Worm (Caenorhabditis elegans) whole organism, L2 larva: ENCODE measurements around the gene Y48B6A.1.

ENCODE experiments used
- ama-1 ChIP-seq: fragments of 150-350 bp; optimal IDR thresholded peaks from 2 replicates; lab custom pipeline; 2018; ENCODE audit warnings: inconsistent platforms
- blmp-1 ChIP-seq: sonication (generic microtip); optimal IDR thresholded peaks from 2 replicates; lab custom pipeline; 2017; ENCODE audit warnings: missing genetic modification characterization, mild to moderate bottlenecking, missing compliant biosample characterization, antibody characterized with exemption, moderate library complexity; ENCODE audit not compliant: insufficient read depth
- lin-39 ChIP-seq: fragments of 150-350 bp; optimal IDR thresholded peaks from 2 replicates; lab custom pipeline; 2014; ENCODE audit warnings: missing biosample characterization, missing genetic modification reagents, missing genetic modification characterization
- ztf-11 ChIP-seq: sonication (generic microtip); optimal IDR thresholded peaks from 2 replicates; lab custom pipeline; 2017; ENCODE audit warnings: missing biosample characterization, missing genetic modification characterization

DNA sequence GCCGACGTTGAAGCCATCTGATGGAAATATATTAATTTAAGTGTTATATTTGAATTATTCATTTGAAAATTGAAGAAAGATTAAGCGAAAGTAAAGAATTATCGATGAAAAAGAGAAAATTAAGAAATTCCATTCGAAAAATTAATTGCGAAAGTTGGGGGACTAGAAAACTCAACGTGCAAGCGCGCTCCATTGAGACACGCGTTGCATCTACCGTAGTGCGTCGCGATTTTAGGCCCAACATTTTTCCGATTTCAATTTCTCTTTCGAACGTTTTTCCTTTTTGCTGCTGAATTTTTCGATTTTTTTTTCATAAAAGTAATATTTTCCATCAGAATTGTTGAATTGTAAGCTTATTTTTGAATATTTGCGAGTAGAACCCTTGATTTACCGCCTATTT lies at the start of gene Y48B6A.1:
- TF ChIP-seq ama-1 (no peak), ztf-11 (peak; percentile 8), blmp-1 (tag; lab: Kevin White, UChicago) (peak; percentile 87), lin-39 (tag; lab: Kevin White, UChicago) (no peak)
